Worm (Caenorhabditis elegans) whole organism, late embryonic: ENCODE measurements around the gene spe-51.

Source experiments
- F13H6.1 ChIP-seq: sonication (generic microtip); optimal IDR thresholded peaks from 2 replicates; lab custom pipeline; 2016; ENCODE audit warnings: missing genetic modification characterization, missing compliant biosample characterization
- ahr-1 ChIP-seq: sonication (generic microtip); optimal IDR thresholded peaks from 2 replicates; lab custom pipeline; 2016; ENCODE audit warnings: missing genetic modification characterization, missing compliant biosample characterization
- ceh-18 ChIP-seq: sonication (generic microtip); optimal IDR thresholded peaks from 2 replicates; lab custom pipeline; 2016; ENCODE audit warnings: missing genetic modification characterization, missing compliant biosample characterization
- che-1 ChIP-seq: sonication (generic microtip); optimal IDR thresholded peaks from 2 replicates; lab custom pipeline; 2016; ENCODE audit warnings: mild to moderate bottlenecking, missing genetic modification characterization, missing compliant biosample characterization
- dve-1 ChIP-seq: sonication (generic microtip); optimal IDR thresholded peaks from 2 replicates; lab custom pipeline; 2017; ENCODE audit warnings: antibody characterized with exemption, mild to moderate bottlenecking, missing genetic modification characterization, missing compliant biosample characterization
- elt-4 ChIP-seq: sonication (generic microtip); optimal IDR thresholded peaks from 2 replicates; lab custom pipeline; 2016; ENCODE audit warnings: missing genetic modification characterization, missing compliant biosample characterization
- ets-4 ChIP-seq: sonication (generic microtip); optimal IDR thresholded peaks from 2 replicates; lab custom pipeline; 2016; ENCODE audit warnings: missing genetic modification characterization, missing compliant biosample characterization
- hlh-30 ChIP-seq: sonication (generic microtip); optimal IDR thresholded peaks from 2 replicates; lab custom pipeline; 2017; ENCODE audit warnings: antibody characterized with exemption, missing genetic modification characterization, missing compliant biosample characterization; ENCODE audit not compliant: insufficient read depth
- hlh-8 ChIP-seq: sonication (generic microtip); optimal IDR thresholded peaks from 2 replicates; lab custom pipeline; 2016; ENCODE audit warnings: missing genotype, missing genetic modification characterization, missing compliant biosample characterization
- lin-11 ChIP-seq: fragments of 200-800 bp; sonication (Bioruptor generic); optimal IDR thresholded peaks from 2 replicates; lab custom pipeline; 2018; ENCODE audit warnings: mild to moderate bottlenecking, missing genetic modification characterization, missing compliant biosample characterization
- nhr-11 ChIP-seq: fragments of 150-350 bp; optimal IDR thresholded peaks from 2 replicates; lab custom pipeline; 2014; ENCODE audit warnings: missing biosample characterization, missing genetic modification characterization
- npax-4 ChIP-seq: sonication (generic microtip); optimal IDR thresholded peaks from 2 replicates; lab custom pipeline; 2016; ENCODE audit warnings: missing genetic modification characterization, missing compliant biosample characterization
- syd-9 ChIP-seq: sonication (generic microtip); optimal IDR thresholded peaks from 2 replicates; lab custom pipeline; 2016; ENCODE audit warnings: mild to moderate bottlenecking, missing genetic modification characterization, moderate library complexity, missing compliant biosample characterization
- unc-3 ChIP-seq, 2 experiments: fragments of 200-800 bp in 1 of 2; sonication (Bioruptor generic) in 1 of 2; sonication (generic microtip) in 1 of 2; conservative IDR thresholded peaks in 1 of 2; optimal IDR thresholded peaks in 1 of 2; 2 replicates each; pipeline versions ENCODE4 v1.3.6 to Lab custom; 2016 to 2022; ENCODE audit warnings: missing compliant biosample characterization in 2 of 2, missing genetic modification characterization in 2 of 2, missing genetic modification reagents in 1 of 2

- no peak for TF ChIP-seq che-1 (tag; lab: Kevin White, UChicago)
- no peak for TF ChIP-seq ceh-18
- no peak for TF ChIP-seq ets-4
- no peak for TF ChIP-seq F13H6.1
- TF ChIP-seq lin-11 (tag; lab: Kevin White, UChicago): no peak
- TF ChIP-seq hlh-30 (tag; lab: Kevin White, UChicago): no peak
- no peak for TF ChIP-seq dve-1 (tag; lab: Kevin White, UChicago)
- no peak for TF ChIP-seq ahr-1 (tag; lab: Kevin White, UChicago)
- TF ChIP-seq npax-4: no peak
- no peak for TF ChIP-seq nhr-11 (tag; lab: Kevin White, UChicago)
- TF ChIP-seq unc-3 (GFP tag; conservative IDR thresholded peaks at IDR 0.05; lab: Robert Waterston, UW): no peak
- TF ChIP-seq unc-3 (tag; optimal IDR thresholded peaks at IDR 0.05; lab: Kevin White, UChicago): no peak
- TF ChIP-seq syd-9 (tag; lab: Kevin White, UChicago): no peak
- no peak for TF ChIP-seq hlh-8 (tag; lab: Kevin White, UChicago)
- TF ChIP-seq elt-4 (tag; lab: Kevin White, UChicago): no peak
These were observed 43.1 kb upstream of the spe-51 start, which contains the start of gene F29B9.7 for ce11 chrIV:4649460-4649859.
